Worm (Caenorhabditis elegans): ENCODE results near the gene R07B7.6.
A peak's percentile ranks its signal among the peaks of the same experiment; 100 is the strongest.

Gene R07B7.6

ce11 chrV:12026878-12027477 lies 47.8 kb downstream of the R07B7.6 start (continued):
- TF ChIP-seq elt-3 (tag; optimal IDR thresholded peaks at IDR 0.05) (no peak), lin-39 (tag; optimal IDR thresholded peaks at IDR 0.05) (no peak), C34B4.2 (tag; optimal IDR thresholded peaks at IDR 0.05) (no peak), ces-1 (GFP tag; optimal IDR thresholded peaks at IDR 0.05) (no peak), vab-15 (tag; optimal IDR thresholded peaks at IDR 0.05) (no peak), pag-3 (tag; optimal IDR thresholded peaks at IDR 0.05; ENCODE audit: borderline replicate concordance, insufficient read depth) (no peak), nhr-90 (tag; optimal IDR thresholded peaks at IDR 0.05; ENCODE audit: poor library complexity) (no peak), pqm-1 (tag; optimal IDR thresholded peaks at IDR 0.05) (no peak), alr-1 (tag; optimal IDR thresholded peaks at IDR 0.05; ENCODE audit: borderline replicate concordance) (no peak), rnt-1 (tag; optimal IDR thresholded peaks at IDR 0.05) (no peak), elt-2 (tag; optimal IDR thresholded peaks at IDR 0.05) (no peak), xbp-1 (tag; optimal IDR thresholded peaks at IDR 0.05) (no peak), nhr-28 (tag; optimal IDR thresholded peaks at IDR 0.05) (no peak), hlh-17 (GFP tag; optimal IDR thresholded peaks at IDR 0.05; ENCODE audit: borderline replicate concordance) (no peak), mef-2 (tag; optimal IDR thresholded peaks at IDR 0.05) (no peak), mab-9 (GFP tag; IDR thresholded peaks at IDR 0.05) (no peak), C16A3.4 (tag; optimal IDR thresholded peaks at IDR 0.05) (peak; percentile 29), nhr-76 (tag; optimal IDR thresholded peaks at IDR 0.05) (no peak), nhr-20 (tag; optimal IDR thresholded peaks at IDR 0.05) (peak; percentile 22), pax-3 (tag; optimal IDR thresholded peaks at IDR 0.05) (peak; percentile 41), efl-1 (optimal IDR thresholded peaks at IDR 0.05) (peak; percentile 15 to 38), efl-1 (GFP tag; optimal IDR thresholded peaks at IDR 0.05 in 1 of 2) (no peak), aly-2 (tag; optimal IDR thresholded peaks at IDR 0.05) (no peak), ets-5 (GFP tag; IDR thresholded peaks at IDR 0.05) (no peak), snu-23 (GFP tag; optimal IDR thresholded peaks at IDR 0.05) (peak; percentile 40), isw-1 (GFP tag; IDR thresholded peaks at IDR 0.05) (peak; percentile 25), hpl-2 (GFP tag; optimal IDR thresholded peaks at IDR 0.05) (no peak), nhr-77 (tag; optimal IDR thresholded peaks at IDR 0.05) (no peak), zag-1 (tag; optimal IDR thresholded peaks at IDR 0.05) (no peak), nhr-12 (tag; optimal IDR thresholded peaks at IDR 0.05) (no peak), nhr-47 (tag; optimal IDR thresholded peaks at IDR 0.05) (peak; percentile 46), egl-27 (tag; optimal IDR thresholded peaks at IDR 0.05) (no peak), sup-37 (GFP tag; optimal IDR thresholded peaks at IDR 0.05) (no peak), lin-14 (GFP tag; optimal IDR thresholded peaks at IDR 0.05) (peak; percentile 92), ztf-4 (tag; optimal IDR thresholded peaks at IDR 0.05) (no peak), swsn-7 (tag; optimal IDR thresholded peaks at IDR 0.05) (peak; percentile 47), jun-1 (tag; optimal IDR thresholded peaks at IDR 0.05) (no peak), dsc-1 (tag; optimal IDR thresholded peaks at IDR 0.05) (peak; percentile 49), ztf-11 (tag; optimal IDR thresholded peaks at IDR 0.05) (no peak), sptf-1 (tag; optimal IDR thresholded peaks at IDR 0.05) (no peak), lin-15B (tag; optimal IDR thresholded peaks at IDR 0.05) (no peak), C04F5.9 (tag; optimal IDR thresholded peaks at IDR 0.05) (no peak), irx-1 (tag; optimal IDR thresholded peaks at IDR 0.05) (peak; percentile 4), mdl-1 (tag; optimal IDR thresholded peaks at IDR 0.05) (peak in 1 of 2 experiments; percentile 29), ceh-88 (GFP tag; IDR thresholded peaks at IDR 0.05) (no peak), nhr-19 (GFP tag; conservative IDR thresholded peaks at IDR 0.05) (0 out of 2 replicates have a peak, but pooled peaks have one; percentile 12), hlh-4 (tag; optimal IDR thresholded peaks at IDR 0.05) (no peak), dpl-1 (GFP tag; optimal IDR thresholded peaks at IDR 0.05) (peak in 1 of 3 experiments; percentile 23), unc-98 (GFP tag; IDR thresholded peaks at IDR 0.05) (no peak), skn-1 (tag; optimal IDR thresholded peaks at IDR 0.05) (no peak), aha-1 (tag; optimal IDR thresholded peaks at IDR 0.05) (no peak), lsy-2 (tag; optimal IDR thresholded peaks at IDR 0.05) (peak in 1 of 2 experiments; percentile 44)
